Worm (Caenorhabditis elegans) whole organism, L3 larva: ENCODE data around the gene srx-50.

Source experiments
- R02D3.7 ChIP-seq: fragments of 150-350 bp; optimal IDR thresholded peaks from 2 replicates; lab custom pipeline; 2014; ENCODE audit warnings: missing biosample characterization, missing genetic modification characterization
- ama-1 ChIP-seq: fragments of 150-350 bp; optimal IDR thresholded peaks from 2 replicates; lab custom pipeline; 2018
- ceh-16 ChIP-seq: sonication (generic microtip); optimal IDR thresholded peaks from 2 replicates; lab custom pipeline; 2017; ENCODE audit warnings: missing biosample characterization, missing genetic modification characterization
- ceh-28 ChIP-seq: fragments of 150-350 bp; optimal IDR thresholded peaks from 2 replicates; lab custom pipeline; 2014; ENCODE audit warnings: missing biosample characterization, missing genetic modification reagents, missing genetic modification characterization
- ceh-82 ChIP-seq: fragments of 150-350 bp; optimal IDR thresholded peaks from 2 replicates; lab custom pipeline; 2014; ENCODE audit warnings: missing biosample characterization, missing genetic modification characterization
- ceh-9 ChIP-seq: sonication (generic microtip); optimal IDR thresholded peaks from 2 replicates; lab custom pipeline; 2018; ENCODE audit warnings: missing biosample characterization, missing genetic modification characterization
- daf-12 ChIP-seq: fragments of 150-350 bp; optimal IDR thresholded peaks from 2 replicates; lab custom pipeline; 2014; ENCODE audit warnings: missing biosample characterization, missing genetic modification reagents, missing genetic modification characterization
- egl-27 ChIP-seq: sonication (generic microtip); optimal IDR thresholded peaks from 4 replicates; lab custom pipeline; 2017; ENCODE audit warnings: missing biosample characterization, missing genetic modification reagents, missing genetic modification characterization
- egl-5 ChIP-seq: fragments of 150-350 bp; optimal IDR thresholded peaks from 2 replicates; lab custom pipeline; 2017; ENCODE audit warnings: missing biosample characterization, missing genetic modification reagents, missing genetic modification characterization, inconsistent platforms
- elt-1 ChIP-seq: fragments of 150-350 bp; optimal IDR thresholded peaks from 2 replicates; lab custom pipeline; 2014; ENCODE audit warnings: missing biosample characterization, missing genetic modification characterization
- elt-2 ChIP-seq: sonication (generic microtip); optimal IDR thresholded peaks from 2 replicates; lab custom pipeline; 2016; ENCODE audit warnings: missing genetic modification reagents, mild to moderate bottlenecking, missing genetic modification characterization, missing compliant biosample characterization
- elt-3 ChIP-seq, 3 experiments: fragments of 150-350 bp in 1 of 3; sonication (generic microtip) in 2 of 3; optimal IDR thresholded peaks; 2 replicates in 2 of 3; 4 replicates in 1 of 3; lab custom pipeline; 2014 to 2017; ENCODE audit warnings: missing biosample characterization in 3 of 3, missing genetic modification characterization in 3 of 3
- eor-1 ChIP-seq, 2 experiments: fragments of 150-350 bp; optimal IDR thresholded peaks; 2 replicates each; lab custom pipeline; 2014 to 2018; ENCODE audit warnings: missing biosample characterization in 2 of 2, missing genetic modification characterization in 2 of 2
- fkh-10 ChIP-seq: sonication (generic microtip); optimal IDR thresholded peaks from 2 replicates; lab custom pipeline; 2017; ENCODE audit warnings: missing biosample characterization, missing genetic modification reagents, missing genetic modification characterization
- fkh-2 ChIP-seq: fragments of 150-350 bp; optimal IDR thresholded peaks from 2 replicates; lab custom pipeline; 2014; ENCODE audit warnings: missing biosample characterization, missing genetic modification reagents, missing genetic modification characterization
- fos-1 ChIP-seq: fragments of 150-350 bp; optimal IDR thresholded peaks from 2 replicates; lab custom pipeline; 2014; ENCODE audit warnings: missing biosample characterization, missing genetic modification characterization
- hmg-11 ChIP-seq: sonication (generic microtip); optimal IDR thresholded peaks from 2 replicates; lab custom pipeline; 2016; ENCODE audit warnings: missing genetic modification characterization, missing compliant biosample characterization
- jun-1 ChIP-seq: fragments of 150-350 bp; optimal IDR thresholded peaks from 2 replicates; lab custom pipeline; 2014; ENCODE audit warnings: missing biosample characterization, missing genetic modification reagents, missing genetic modification characterization
- lin-15B ChIP-seq: fragments of 150-350 bp; optimal IDR thresholded peaks from 2 replicates; lab custom pipeline; 2014; ENCODE audit warnings: missing biosample characterization, missing genetic modification characterization
- lin-39 ChIP-seq: fragments of 150-350 bp; optimal IDR thresholded peaks from 2 replicates; lab custom pipeline; 2018; ENCODE audit warnings: missing biosample characterization, missing genetic modification reagents, missing genetic modification characterization
- lsy-12 ChIP-seq: sonication (generic microtip); optimal IDR thresholded peaks from 2 replicates; lab custom pipeline; 2016; ENCODE audit warnings: mild to moderate bottlenecking, missing genetic modification characterization, missing compliant biosample characterization
- mdl-1 ChIP-seq: fragments of 150-350 bp; optimal IDR thresholded peaks from 2 replicates; lab custom pipeline; 2014; ENCODE audit warnings: missing biosample characterization, missing genetic modification characterization
- nfya-1 ChIP-seq: sonication (generic microtip); optimal IDR thresholded peaks from 2 replicates; lab custom pipeline; 2017; ENCODE audit warnings: missing genetic modification characterization, mild to moderate bottlenecking, missing compliant biosample characterization, antibody characterized with exemption, moderate library complexity; ENCODE audit not compliant: insufficient read depth
- nhr-11 ChIP-seq: fragments of 150-350 bp; optimal IDR thresholded peaks from 2 replicates; lab custom pipeline; 2014; ENCODE audit warnings: missing biosample characterization, missing genetic modification characterization
- nhr-12 ChIP-seq: fragments of 150-350 bp; optimal IDR thresholded peaks from 2 replicates; lab custom pipeline; 2014; ENCODE audit warnings: missing biosample characterization, missing genetic modification characterization
- nhr-23 ChIP-seq: fragments of 150-350 bp; optimal IDR thresholded peaks from 2 replicates; lab custom pipeline; 2014; ENCODE audit warnings: missing biosample characterization, missing genetic modification reagents, missing genetic modification characterization
- nhr-237 ChIP-seq: fragments of 150-350 bp; optimal IDR thresholded peaks from 2 replicates; lab custom pipeline; 2014; ENCODE audit warnings: missing biosample characterization, missing genetic modification characterization
- nhr-25 ChIP-seq: sonication (generic microtip); optimal IDR thresholded peaks from 2 replicates; lab custom pipeline; 2017; ENCODE audit warnings: missing biosample characterization, missing genetic modification characterization
- nhr-28 ChIP-seq: fragments of 150-350 bp; optimal IDR thresholded peaks from 2 replicates; lab custom pipeline; 2014; ENCODE audit warnings: missing biosample characterization, missing genetic modification characterization
- nhr-43 ChIP-seq: sonication (generic microtip); optimal IDR thresholded peaks from 2 replicates; lab custom pipeline; 2016; ENCODE audit warnings: mild to moderate bottlenecking, missing genetic modification characterization, missing compliant biosample characterization; ENCODE audit not compliant: poor library complexity, severe bottlenecking
- nhr-67 ChIP-seq: fragments of 150-350 bp; optimal IDR thresholded peaks from 2 replicates; lab custom pipeline; 2014; ENCODE audit warnings: missing biosample characterization, missing genetic modification characterization
- pha-4 ChIP-seq: fragments of 150-350 bp; optimal IDR thresholded peaks from 2 replicates; lab custom pipeline; 2014; ENCODE audit warnings: missing biosample characterization, missing genetic modification reagents, missing genetic modification characterization
- pqm-1 ChIP-seq: fragments of 150-350 bp; optimal IDR thresholded peaks from 2 replicates; lab custom pipeline; 2017; ENCODE audit warnings: missing biosample characterization, missing genetic modification characterization, inconsistent platforms
- sea-2 ChIP-seq: fragments of 150-350 bp; sonication (generic microtip); optimal IDR thresholded peaks from 4 replicates; lab custom pipeline; 2014; ENCODE audit warnings: missing biosample characterization, missing genetic modification reagents, missing genetic modification characterization
- skn-1 ChIP-seq: fragments of 150-350 bp; optimal IDR thresholded peaks from 2 replicates; lab custom pipeline; 2014; ENCODE audit warnings: missing biosample characterization, missing genetic modification characterization
- snpc-4 ChIP-seq: fragments of 150-350 bp; optimal IDR thresholded peaks from 2 replicates; lab custom pipeline; 2014; ENCODE audit warnings: missing biosample characterization, missing genetic modification characterization
- unc-39 ChIP-seq: sonication (generic microtip); optimal IDR thresholded peaks from 4 replicates; lab custom pipeline; 2017; ENCODE audit warnings: missing biosample characterization, missing genetic modification characterization
- unc-62 ChIP-seq: fragments of 150-350 bp; sonication (generic microtip); optimal IDR thresholded peaks from 4 replicates; lab custom pipeline; 2014; ENCODE audit warnings: missing biosample characterization, missing genetic modification reagents, missing genetic modification characterization
- zag-1 ChIP-seq: fragments of 150-350 bp; optimal IDR thresholded peaks from 2 replicates; lab custom pipeline; 2014; ENCODE audit warnings: missing biosample characterization, missing genetic modification characterization
- ztf-11 ChIP-seq: fragments of 150-350 bp; optimal IDR thresholded peaks from 2 replicates; lab custom pipeline; 2014; ENCODE audit warnings: missing biosample characterization, missing genetic modification characterization
- ztf-4 ChIP-seq: fragments of 150-350 bp; optimal IDR thresholded peaks from 2 replicates; lab custom pipeline; 2014; ENCODE audit warnings: missing biosample characterization, missing genetic modification characterization

Gene srx-50

ce11 chrIV:7072110-7072509, 14.3 kb downstream of the srx-50 start, which contains the start of gene srg-48:
Gene srg-48 (plus strand): TSS chrIV:7072410.
- TF ChIP-seq nfya-1 (no peak), lsy-12 (tag; lab: Kevin White, UChicago) (no peak), ceh-9 (no peak), elt-3 (tag; optimal IDR thresholded peaks at IDR 0.05; lab: Kevin White, UChicago) (no peak), nhr-67 (no peak), elt-2 (no peak), daf-12 (tag; lab: Kevin White, UChicago) (no peak), jun-1 (tag; lab: Kevin White, UChicago) (no peak)

ce11 chrIV:7075063-7075462, 17.3 kb downstream of the srx-50 start, which contains the start of gene srg-50:
Gene srg-50 (minus strand): TSS chrIV:7075163.
- TF ChIP-seq nhr-11 (no peak), pha-4 (no peak), eor-1 (tag; optimal IDR thresholded peaks at IDR 0.05; lab: Kevin White, UChicago) (no peak), zag-1 (no peak), elt-1 (no peak)

ce11 chrIV:7081214-7081613, 23.4 kb downstream of the srx-50 start, which contains the start of gene Y43B11AR.1:
Gene Y43B11AR.1 (plus strand): TSS chrIV:7081514.
- TF ChIP-seq ceh-16 (no peak), zag-1 (no peak), elt-3 (tag; optimal IDR thresholded peaks at IDR 0.05; lab: Kevin White, UChicago) (no peak)

ce11 chrIV:7083382-7083784, 25.6 kb downstream of the srx-50 start, which contains the start of gene Y43B11AR.3:
Gene Y43B11AR.3 (minus strand): TSS chrIV:7083716.
- TF ChIP-seq egl-27 (tag; lab: Kevin White, UChicago) (no peak), elt-2 (peak; percentile 25), nhr-12 (tag; lab: Kevin White, UChicago) (peak; percentile 19), nhr-23 (tag; lab: Kevin White, UChicago) (no peak), unc-62 (GFP tag; lab: Kevin White, UChicago) (no peak), ama-1 (lab: Kevin White, UChicago) (peak; percentile 12), nhr-25 (peak; percentile 10)

ce11 chrIV:7083976-7084375, 26.2 kb downstream of the srx-50 start:
- TF ChIP-seq unc-39 (tag; lab: Kevin White, UChicago) (no peak), unc-62 (GFP tag; lab: Kevin White, UChicago) (no peak), ceh-82 (no peak), lin-39 (tag; lab: Kevin White, UChicago) (no peak), ztf-4 (no peak), jun-1 (tag; lab: Kevin White, UChicago) (no peak), elt-1 (no peak), nhr-67 (no peak), nhr-12 (tag; lab: Kevin White, UChicago) (no peak), eor-1 (tag; optimal IDR thresholded peaks at IDR 0.05; lab: Kevin White, UChicago) (no peak), nhr-25 (no peak), nhr-28 (tag; lab: Kevin White, UChicago) (no peak), pha-4 (no peak), lin-15B (no peak)

ce11 chrIV:7084632-7085160, 26.9 kb downstream of the srx-50 start, which contains the start of gene rps-4:
Gene rps-4 (minus strand): TSS chrIV:7084682.
- TF ChIP-seq pqm-1 (tag; lab: Kevin White, UChicago): peak; percentile 90
- peak; percentile 100 for TF ChIP-seq lin-15B
- TF ChIP-seq nhr-43: peak; percentile 75
- no peak for TF ChIP-seq ztf-4
- peak; percentile 40 for TF ChIP-seq fos-1
- TF ChIP-seq ceh-28: peak; percentile 67
- TF ChIP-seq nhr-25: peak; percentile 91
- peak; percentile 86 for TF ChIP-seq lin-39 (tag; lab: Kevin White, UChicago)
- peak; percentile 75 for TF ChIP-seq fkh-10 (GFP tag; lab: Kevin White, UChicago)
- no peak for TF ChIP-seq ceh-16
- no peak for TF ChIP-seq sea-2 (GFP tag; lab: Kevin White, UChicago)
- peak; percentile 78 for TF ChIP-seq jun-1 (tag; lab: Kevin White, UChicago)
- TF ChIP-seq pha-4: peak; percentile 96
- TF ChIP-seq ceh-82: peak; percentile 22
- TF ChIP-seq hmg-11 (tag; lab: Kevin White, UChicago): peak; percentile 85
- TF ChIP-seq unc-62 (GFP tag; lab: Kevin White, UChicago): peak; percentile 14
- TF ChIP-seq egl-5: peak; percentile 47
- TF ChIP-seq nhr-23 (tag; lab: Kevin White, UChicago): peak; percentile 88
- TF ChIP-seq elt-2: peak; percentile 81
- TF ChIP-seq nfya-1: peak; percentile 94
- no peak for TF ChIP-seq fkh-2
- TF ChIP-seq snpc-4 (tag; lab: Kevin White, UChicago): peak; percentile 81
- peak; percentile 35 for TF ChIP-seq ama-1 (lab: Kevin White, UChicago)
- no peak for TF ChIP-seq ztf-11 (tag; lab: Kevin White, UChicago)
- TF ChIP-seq egl-27 (tag; lab: Kevin White, UChicago): peak; percentile 75
- peak; percentile 24 for TF ChIP-seq elt-1
- no peak for TF ChIP-seq nhr-237 (tag; lab: Kevin White, UChicago)
- peak; percentile 82 for TF ChIP-seq skn-1 (tag; lab: Kevin White, UChicago)
- no peak for TF ChIP-seq mdl-1 (tag; lab: Kevin White, UChicago)
- no peak for TF ChIP-seq zag-1
- TF ChIP-seq R02D3.7 (tag; lab: Kevin White, UChicago): peak; percentile 77
